Fruit fly (Drosophila melanogaster) whole organism, prepupa: Measurements from ENCODE around the gene CG2691.

Source experiments
- Blimp-1 ChIP-seq: fragments of 200-800 bp; sonication (Bioruptor generic); optimal IDR thresholded peaks from 3 replicates; lab custom pipeline; 2017; ENCODE audit warnings: missing biosample characterization, missing genetic modification characterization, mild to moderate bottlenecking, moderate library complexity, missing genetic modification reagents
- CG10669 ChIP-seq: fragments of 200-800 bp; sonication (Bioruptor generic); optimal IDR thresholded peaks from 3 replicates; lab custom pipeline; 2018; ENCODE audit warnings: missing biosample characterization, mild to moderate bottlenecking, missing genetic modification characterization, moderate library complexity
- CG11902 ChIP-seq: fragments of 200-800 bp; sonication (Bioruptor generic); optimal IDR thresholded peaks from 3 replicates; lab custom pipeline; 2016; ENCODE audit warnings: missing biosample characterization, missing genetic modification characterization
- CG15336 ChIP-seq: fragments of 200-800 bp; sonication (Bioruptor generic); IDR thresholded peaks from 2 replicates; pipeline ENCODE4 v1.3.6; 2022; ENCODE audit warnings: missing biosample characterization, missing genetic modification characterization
- CG1621 ChIP-seq: fragments of 200-800 bp; sonication (Bioruptor generic); optimal IDR thresholded peaks from 3 replicates; lab custom pipeline; 2018; ENCODE audit warnings: missing biosample characterization, mild to moderate bottlenecking, missing genetic modification characterization
- CG16779 ChIP-seq: fragments of 200-800 bp; sonication (Bioruptor generic); optimal IDR thresholded peaks from 3 replicates; lab custom pipeline; 2017; ENCODE audit warnings: missing biosample characterization, mild to moderate bottlenecking, missing genetic modification characterization
- CG3032 ChIP-seq: fragments of 200-800 bp; optimal IDR thresholded peaks from 2 replicates; lab custom pipeline; 2019; ENCODE audit warnings: missing biosample characterization, mild to moderate bottlenecking, missing genetic modification characterization, moderate library complexity
- CG31627 ChIP-seq: fragments of 200-800 bp; sonication (Bioruptor generic); optimal IDR thresholded peaks from 3 replicates; lab custom pipeline; 2016; ENCODE audit warnings: missing biosample characterization, missing genetic modification characterization
- CG32006 ChIP-seq: fragments of 200-800 bp; sonication (Bioruptor generic); optimal IDR thresholded peaks from 3 replicates; lab custom pipeline; 2017; ENCODE audit warnings: missing biosample characterization, mild to moderate bottlenecking, missing genetic modification characterization
- CG34406 ChIP-seq: fragments of 200-800 bp; sonication (Bioruptor generic); optimal IDR thresholded peaks from 3 replicates; lab custom pipeline; 2016; ENCODE audit warnings: missing biosample characterization, missing genetic modification characterization
- CG3919 ChIP-seq: fragments of 200-800 bp; sonication (Bioruptor generic); optimal IDR thresholded peaks from 3 replicates; lab custom pipeline; 2016; ENCODE audit warnings: missing biosample characterization, missing genetic modification characterization
- CG4318 ChIP-seq: fragments of 200-800 bp; sonication (Bioruptor generic); optimal IDR thresholded peaks from 3 replicates; lab custom pipeline; 2017; ENCODE audit warnings: missing biosample characterization, mild to moderate bottlenecking, missing genetic modification characterization
- CG6163 ChIP-seq: fragments of 200-800 bp; sonication (Bioruptor generic); IDR thresholded peaks from 3 replicates; pipeline ENCODE4 v1.3.6; 2022; ENCODE audit warnings: missing biosample characterization, missing genetic modification characterization
- CG6792 ChIP-seq: fragments of 200-800 bp; sonication (Bioruptor generic); optimal IDR thresholded peaks from 3 replicates; lab custom pipeline; 2016; ENCODE audit warnings: missing biosample characterization, missing genetic modification characterization
- CG6808 ChIP-seq: fragments of 200-800 bp; sonication (Bioruptor generic); optimal IDR thresholded peaks from 3 replicates; lab custom pipeline; 2017; ENCODE audit warnings: missing biosample characterization, missing genetic modification characterization, mild to moderate bottlenecking, moderate library complexity, missing genetic modification reagents
- CG6854 ChIP-seq: fragments of 200-800 bp; sonication (Bioruptor generic); optimal IDR thresholded peaks from 2 replicates; lab custom pipeline; 2017; ENCODE audit warnings: missing biosample characterization, mild to moderate bottlenecking, missing genetic modification characterization
- CG9139 ChIP-seq: fragments of 200-800 bp; sonication (Bioruptor generic); optimal IDR thresholded peaks from 3 replicates; lab custom pipeline; 2017; ENCODE audit warnings: missing biosample characterization, mild to moderate bottlenecking, missing genetic modification characterization
- Eip75B ChIP-seq: fragments of 200-800 bp; sonication (Bioruptor generic); optimal IDR thresholded peaks from 3 replicates; lab custom pipeline; 2016; ENCODE audit warnings: missing biosample characterization, missing genetic modification characterization
- Eip78C ChIP-seq: fragments of 200-800 bp; sonication (Bioruptor generic); peaks from one replicate; lab custom pipeline; 2016; ENCODE audit warnings: missing biosample characterization, missing genetic modification characterization
- Eip93F ChIP-seq: fragments of 200-800 bp; sonication (Bioruptor generic); optimal IDR thresholded peaks from 2 replicates; lab custom pipeline; 2016; ENCODE audit warnings: missing biosample characterization, mild to moderate bottlenecking, missing genetic modification characterization
- Gug ChIP-seq: fragments of 200-800 bp; sonication (Bioruptor generic); IDR thresholded peaks from 2 replicates; pipeline ENCODE4 v1.3.6; 2022; ENCODE audit warnings: missing biosample characterization, missing genetic modification characterization
- Hr39 ChIP-seq: fragments of 200-800 bp; sonication (Bioruptor generic); optimal IDR thresholded peaks from 2 replicates; lab custom pipeline; 2016; ENCODE audit warnings: missing biosample characterization, missing genetic modification characterization
- Lpt ChIP-seq: fragments of 200-800 bp; sonication (Bioruptor generic); optimal IDR thresholded peaks from 3 replicates; lab custom pipeline; 2016; ENCODE audit warnings: missing biosample characterization, missing genetic modification characterization
- Met ChIP-seq: fragments of 200-800 bp; sonication (Bioruptor generic); optimal IDR thresholded peaks from 3 replicates; lab custom pipeline; 2016; ENCODE audit warnings: missing biosample characterization, missing genetic modification characterization
- OdsH ChIP-seq: fragments of 200-800 bp; sonication (Bioruptor generic); optimal IDR thresholded peaks from 3 replicates; lab custom pipeline; 2016; ENCODE audit warnings: missing biosample characterization, missing genetic modification characterization
- Smox ChIP-seq: fragments of 200-800 bp; sonication (Bioruptor generic); optimal IDR thresholded peaks from 3 replicates; lab custom pipeline; 2016; ENCODE audit warnings: missing biosample characterization, missing genetic modification characterization
- Sox14 ChIP-seq: fragments of 200-800 bp; sonication (Bioruptor generic); optimal IDR thresholded peaks from 3 replicates; lab custom pipeline; 2016; ENCODE audit warnings: missing biosample characterization, missing genetic modification characterization
- cyc ChIP-seq: fragments of 200-800 bp; sonication (Bioruptor generic); optimal IDR thresholded peaks from 3 replicates; lab custom pipeline; 2016; ENCODE audit warnings: missing biosample characterization, missing genetic modification characterization
- dsx ChIP-seq: fragments of 200-800 bp; optimal IDR thresholded peaks from 3 replicates; lab custom pipeline; 2019; ENCODE audit warnings: missing biosample characterization, mild to moderate bottlenecking, missing genetic modification characterization, moderate library complexity; ENCODE audit not compliant: poor library complexity, severe bottlenecking
- eg ChIP-seq: fragments of 200-800 bp; sonication (Bioruptor generic); IDR thresholded peaks from 3 replicates; pipeline ENCODE4 v1.3.6; 2022; ENCODE audit warnings: missing biosample characterization, missing genetic modification characterization
- fd85E ChIP-seq: fragments of 200-800 bp; sonication (Bioruptor generic); optimal IDR thresholded peaks from 3 replicates; lab custom pipeline; 2016; ENCODE audit warnings: missing biosample characterization, missing genetic modification characterization
- lz ChIP-seq: fragments of 200-800 bp; sonication (Bioruptor generic); optimal IDR thresholded peaks from 3 replicates; lab custom pipeline; 2016; ENCODE audit warnings: missing biosample characterization, missing genetic modification characterization
- pdm3 ChIP-seq: fragments of 200-800 bp; sonication (Bioruptor generic); optimal IDR thresholded peaks from 3 replicates; lab custom pipeline; 2016; ENCODE audit warnings: missing biosample characterization, missing genetic modification characterization
- salr ChIP-seq, 2 experiments: fragments of 200-800 bp; sonication (Bioruptor generic); optimal IDR thresholded peaks; 3 replicates each; lab custom pipeline; 2016 to 2018; ENCODE audit warnings: missing biosample characterization in 2 of 2, missing genetic modification characterization in 2 of 2, mild to moderate bottlenecking in 1 of 2
- ss ChIP-seq, 2 experiments: fragments of 200-800 bp; sonication (Bioruptor generic); optimal IDR thresholded peaks; 2 replicates in 1 of 2; 3 replicates in 1 of 2; lab custom pipeline; 2017 to 2018; ENCODE audit warnings: mild to moderate bottlenecking in 2 of 2, missing biosample characterization in 2 of 2, missing genetic modification characterization in 2 of 2, moderate library complexity in 1 of 2
- svp ChIP-seq: fragments of 200-800 bp; sonication (Bioruptor generic); peaks from one replicate; lab custom pipeline; 2016; ENCODE audit warnings: missing biosample characterization, missing genetic modification characterization
- vri ChIP-seq: fragments of 200-800 bp; sonication (Bioruptor generic); optimal IDR thresholded peaks from 3 replicates; lab custom pipeline; 2016; ENCODE audit warnings: missing biosample characterization, mild to moderate bottlenecking, missing genetic modification characterization

Gene CG2691

DNA sequence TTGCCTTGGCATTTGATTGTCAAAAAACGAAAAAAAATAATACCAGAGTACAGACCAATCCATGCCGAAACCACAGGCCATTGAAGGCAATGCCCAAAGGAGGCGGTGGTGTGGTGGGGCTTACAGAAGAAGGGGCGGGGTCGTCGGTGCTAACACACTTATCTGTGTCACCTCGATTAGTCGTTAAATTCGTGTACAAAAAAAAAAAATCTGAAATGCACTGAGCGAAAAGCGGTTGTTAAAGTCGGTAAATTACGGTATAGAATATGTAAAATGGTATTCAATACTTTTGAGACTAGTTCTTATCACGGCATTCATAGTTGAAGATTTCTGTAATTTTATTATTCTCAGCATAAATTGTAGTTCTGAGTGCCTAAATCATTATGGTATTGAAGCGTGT, 19.8 kb upstream of the CG2691 start (continued):
- TF ChIP-seq Eip75B (GFP tag; lab: Kevin White, UChicago) (peak; percentile 62), OdsH (peak; percentile 66), CG6792 (GFP tag; lab: Kevin White, UChicago) (peak; percentile 72), CG11902 (GFP tag; lab: Kevin White, UChicago) (peak; percentile 44), lz (peak; percentile 76), CG6808 (GFP tag; lab: Kevin White, UChicago) (no peak), CG3032 (tag; lab: Kevin White, UChicago) (peak; percentile 46), vri (peak; percentile 42), CG34406 (GFP tag; lab: Kevin White, UChicago) (peak; percentile 62), CG6854 (GFP tag; lab: Kevin White, UChicago) (no peak), Sox14 (peak; percentile 47), Lpt (GFP tag; lab: Kevin White, UChicago) (no peak), fd85E (GFP tag; lab: Kevin White, UChicago) (no peak), cyc (GFP tag; lab: Kevin White, UChicago) (peak; percentile 64), salr (GFP tag; optimal IDR thresholded peaks at IDR 0.05; lab: Kevin White, UChicago) (peak in 1 of 2 experiments; percentile 38), svp (GFP tag; lab: Kevin White, UChicago) (peak; percentile 69), CG3919 (GFP tag; lab: Kevin White, UChicago) (peak; percentile 73), Gug (GFP tag; lab: Robert Waterston, UW) (peak; percentile 29; the same call in 1 of the 2 replicates), CG15336 (GFP tag; lab: Robert Waterston, UW) (peak; percentile 58), Eip78C (GFP tag; lab: Kevin White, UChicago) (peak; percentile 91), pdm3 (GFP tag; lab: Kevin White, UChicago) (peak; percentile 75), CG32006 (GFP tag; lab: Kevin White, UChicago) (peak; percentile 5), CG9139 (GFP tag; lab: Kevin White, UChicago) (no peak)

DNA sequence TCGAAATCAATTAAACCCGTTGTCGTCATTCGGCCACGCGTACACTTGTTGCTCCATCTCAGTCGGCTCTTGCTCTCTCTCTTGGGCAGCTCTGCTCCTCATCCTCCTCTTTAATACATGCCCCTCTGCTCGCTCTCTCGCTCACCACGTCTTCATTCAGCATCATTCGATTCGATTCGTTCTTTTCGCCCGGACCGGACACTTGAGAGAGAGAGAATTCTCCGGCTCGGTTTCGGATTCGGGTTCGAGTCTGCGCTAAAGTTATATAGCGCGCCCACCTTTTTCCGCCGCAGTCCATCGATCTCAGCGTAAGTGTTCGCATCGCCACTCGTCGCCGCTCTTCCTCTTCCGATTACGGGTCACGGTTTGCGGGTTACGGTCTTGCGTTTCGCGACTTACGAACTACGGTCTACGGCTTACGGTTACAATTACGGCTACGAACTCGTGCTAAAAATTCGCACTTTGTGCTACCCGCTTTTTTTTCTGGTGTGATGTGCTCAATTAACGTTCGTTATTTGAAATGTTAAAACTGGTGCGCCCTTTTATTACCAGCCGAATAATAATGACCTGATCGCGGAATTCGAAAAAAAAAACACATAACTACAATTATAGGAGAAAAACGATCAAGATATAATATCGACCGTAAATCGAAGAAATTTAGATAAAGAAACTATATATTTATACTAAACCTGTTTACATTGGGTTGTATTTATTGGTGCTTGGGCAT, 17.8 kb upstream of the CG2691 start:
- no peak for TF ChIP-seq lz
- peak in 1 of 2 experiments; percentile 32 for TF ChIP-seq salr (GFP tag; optimal IDR thresholded peaks at IDR 0.05; lab: Kevin White, UChicago)
- TF ChIP-seq Sox14 = no peak
- peak; percentile 45 for TF ChIP-seq vri
- TF ChIP-seq CG31627 (GFP tag; lab: Kevin White, UChicago) = no peak
- TF ChIP-seq CG6854 (GFP tag; lab: Kevin White, UChicago) = peak; percentile 59
- 0 out of 3 replicates have a peak, but pooled peaks have one; percentile 25 for TF ChIP-seq CG6163
- peak; percentile 25 for TF ChIP-seq CG9139 (GFP tag; lab: Kevin White, UChicago)
- TF ChIP-seq CG1621 (tag; lab: Kevin White, UChicago) = peak; percentile 100
- TF ChIP-seq Hr39 (GFP tag; lab: Kevin White, UChicago) = no peak
- no peak for TF ChIP-seq Smox (GFP tag; lab: Kevin White, UChicago)
- TF ChIP-seq dsx (GFP tag; lab: Kevin White, UChicago) = peak; percentile 8
- TF ChIP-seq Eip78C (GFP tag; lab: Kevin White, UChicago) = peak; percentile 80
- TF ChIP-seq CG4318 (GFP tag; lab: Kevin White, UChicago) = no peak
- TF ChIP-seq CG15336 (GFP tag; lab: Robert Waterston, UW) = peak; percentile 48
- no peak for TF ChIP-seq CG10669 (GFP tag; lab: Kevin White, UChicago)
- TF ChIP-seq CG34406 (GFP tag; lab: Kevin White, UChicago) = peak; percentile 12
- no peak for TF ChIP-seq Blimp-1 (GFP tag; lab: Kevin White, UChicago)
- peak; percentile 42 for TF ChIP-seq CG16779 (tag; lab: Kevin White, UChicago)
- no peak for TF ChIP-seq CG3032 (tag; lab: Kevin White, UChicago)
- TF ChIP-seq Met (GFP tag; lab: Kevin White, UChicago) = no peak
- TF ChIP-seq CG3919 (GFP tag; lab: Kevin White, UChicago) = no peak
- peak in 1 of 2 experiments; percentile 31 for TF ChIP-seq ss (GFP tag; optimal IDR thresholded peaks at IDR 0.05; lab: Kevin White, UChicago)
- TF ChIP-seq eg = peak; percentile 50; the same call in 1 of the 3 replicates
- peak; percentile 92 for TF ChIP-seq svp (GFP tag; lab: Kevin White, UChicago)
- no peak for TF ChIP-seq Eip93F (GFP tag; lab: Kevin White, UChicago)
- TF ChIP-seq, all 60 proteins: peak for 14
